Fruit fly (Drosophila melanogaster) whole organism, embryonic: Measurements from ENCODE around the gene CG14883.
A peak's percentile ranks its signal among the peaks of the same experiment; 100 is the strongest.

Experiments used
- Aef1 ChIP-seq: fragments of 200-800 bp; sonication (Bioruptor generic); IDR thresholded peaks from 3 replicates; pipeline ENCODE4 v1.3.6; 2022; ENCODE audit warnings: missing biosample characterization, missing genetic modification characterization
- CG10979 ChIP-seq: fragments of 200-800 bp; sonication (Bioruptor generic); optimal IDR thresholded peaks from 2 replicates; lab custom pipeline; 2018; ENCODE audit warnings: missing biosample characterization, mild to moderate bottlenecking, missing genetic modification characterization, moderate library complexity
- CG13123 ChIP-seq: fragments of 200-800 bp; sonication (Bioruptor generic); optimal IDR thresholded peaks from 2 replicates; lab custom pipeline; 2016; ENCODE audit warnings: missing biosample characterization, missing genetic modification characterization
- CG17186 ChIP-seq: fragments of 200-800 bp; sonication (Bioruptor generic); optimal IDR thresholded peaks from 3 replicates; lab custom pipeline; 2017; ENCODE audit warnings: missing biosample characterization, missing genetic modification reagents, missing genetic modification characterization
- CG2202 ChIP-seq: fragments of 200-800 bp; sonication (Bioruptor generic); optimal IDR thresholded peaks from 2 replicates; lab custom pipeline; 2018; ENCODE audit warnings: missing biosample characterization, mild to moderate bottlenecking, missing genetic modification characterization
- CG2875 ChIP-seq: fragments of 200-800 bp; sonication (Bioruptor generic); optimal IDR thresholded peaks from 2 replicates; lab custom pipeline; 2017; ENCODE audit warnings: missing biosample characterization, mild to moderate bottlenecking, missing genetic modification characterization, missing genetic modification reagents
- CG30020 ChIP-seq: fragments of 200-800 bp; optimal IDR thresholded peaks from 2 replicates; lab custom pipeline; 2019; ENCODE audit warnings: missing biosample characterization, mild to moderate bottlenecking, missing genetic modification characterization, moderate library complexity
- CG3163 ChIP-seq: fragments of 200-800 bp; sonication (Bioruptor generic); optimal IDR thresholded peaks from 3 replicates; lab custom pipeline; 2016; ENCODE audit warnings: missing biosample characterization, missing genetic modification characterization
- CG7372 ChIP-seq: fragments of 200-800 bp; sonication (Bioruptor generic); IDR thresholded peaks from 2 replicates; pipeline ENCODE4 v1.3.6; 2022; ENCODE audit warnings: missing biosample characterization, missing genetic modification characterization
- CG8944 ChIP-seq: fragments of 200-800 bp; sonication (Bioruptor generic); optimal IDR thresholded peaks from 3 replicates; lab custom pipeline; 2016; ENCODE audit warnings: missing biosample characterization, missing genetic modification characterization
- CG9817 ChIP-seq: fragments of 200-800 bp; sonication (Bioruptor generic); optimal IDR thresholded peaks from 2 replicates; lab custom pipeline; 2018; ENCODE audit warnings: missing biosample characterization, mild to moderate bottlenecking, missing genetic modification characterization, moderate library complexity
- E2f2 ChIP-seq: fragments of 200-800 bp; sonication (Bioruptor generic); IDR thresholded peaks from 2 replicates; pipeline ENCODE4 v1.3.6; 2022; ENCODE audit warnings: missing biosample characterization, missing genetic modification characterization
- Ets97D ChIP-seq: fragments of 200-800 bp; sonication (Bioruptor generic); optimal IDR thresholded peaks from 3 replicates; lab custom pipeline; 2016; ENCODE audit warnings: missing biosample characterization, missing genetic modification characterization
- HLH54F ChIP-seq: fragments of 200-800 bp; sonication (Bioruptor generic); optimal IDR thresholded peaks from 3 replicates; lab custom pipeline; 2016; ENCODE audit warnings: missing biosample characterization, missing genetic modification characterization
- Hr78 ChIP-seq, 2 experiments: fragments of 200-800 bp in 1 of 2; fragments of >200 bp in 1 of 2; sonication (Bioruptor generic) in 1 of 2; optimal IDR thresholded peaks; 2 replicates each; lab custom pipeline; 2017 to 2019; ENCODE audit warnings: missing biosample characterization in 2 of 2, missing genetic modification characterization in 2 of 2, mild to moderate bottlenecking in 1 of 2, moderate library complexity in 1 of 2
- Hsf ChIP-seq: fragments of 200-800 bp; sonication (Bioruptor generic); optimal IDR thresholded peaks from 3 replicates; lab custom pipeline; 2016; ENCODE audit warnings: missing biosample characterization, missing genetic modification characterization
- Med ChIP-seq: fragments of 200-800 bp; sonication (Bioruptor generic); peaks from one replicate; lab custom pipeline; 2016; ENCODE audit warnings: missing biosample characterization, missing genetic modification characterization, mild to moderate bottlenecking, inconsistent platforms, moderate library complexity
- Nf-YB ChIP-seq: fragments of 200-800 bp; sonication (Bioruptor generic); optimal IDR thresholded peaks from 3 replicates; lab custom pipeline; 2019; ENCODE audit warnings: missing biosample characterization, mild to moderate bottlenecking, missing genetic modification characterization, moderate library complexity
- Pdp1 ChIP-seq, 2 experiments: fragments of 200-800 bp; sonication (Bioruptor generic); optimal IDR thresholded peaks; 3 replicates each; lab custom pipeline; 2016; ENCODE audit warnings: missing biosample characterization in 2 of 2, missing genetic modification characterization in 2 of 2, mild to moderate bottlenecking in 1 of 2, moderate library complexity in 1 of 2
- Side ChIP-seq: fragments of 200-800 bp; sonication (Bioruptor generic); optimal IDR thresholded peaks from 2 replicates; lab custom pipeline; 2016; ENCODE audit warnings: missing biosample characterization, missing genetic modification characterization
- Six4 ChIP-seq: fragments of 200-800 bp; sonication (Bioruptor generic); optimal IDR thresholded peaks from 2 replicates; lab custom pipeline; 2016; ENCODE audit warnings: missing biosample characterization, missing genetic modification characterization
- Sox102F ChIP-seq: fragments of 200-800 bp; sonication (Bioruptor generic); optimal IDR thresholded peaks from 2 replicates; lab custom pipeline; 2018; ENCODE audit warnings: missing biosample characterization, mild to moderate bottlenecking, missing genetic modification characterization, moderate library complexity
- Vsx1 ChIP-seq: fragments of 200-800 bp; sonication (Bioruptor generic); optimal IDR thresholded peaks from 2 replicates; lab custom pipeline; 2017; ENCODE audit warnings: missing biosample characterization, mild to moderate bottlenecking, missing genetic modification characterization, missing genetic modification reagents
- chinmo ChIP-seq: fragments of 200-800 bp; sonication (Bioruptor generic); IDR thresholded peaks from 4 replicates; pipeline ENCODE4 v1.3.6; 2022; ENCODE audit warnings: missing biosample characterization, missing genetic modification characterization; ENCODE audit not compliant: partially characterized antibody
- ci ChIP-seq: fragments of 200-800 bp; sonication (Bioruptor generic); IDR thresholded peaks from 3 replicates; pipeline ENCODE4 v1.3.6; 2022; ENCODE audit warnings: missing biosample characterization, missing genetic modification characterization
- dm ChIP-seq: fragments of 200-800 bp; sonication (Bioruptor generic); optimal IDR thresholded peaks from 3 replicates; lab custom pipeline; 2016; ENCODE audit warnings: missing biosample characterization, missing genetic modification characterization
- dmrt99B ChIP-seq: fragments of 200-800 bp; sonication (Bioruptor generic); optimal IDR thresholded peaks from 2 replicates; lab custom pipeline; 2018; ENCODE audit warnings: missing biosample characterization, mild to moderate bottlenecking, missing genetic modification characterization, moderate library complexity
- dpn ChIP-seq, 2 experiments: fragments of 200-800 bp; sonication (Bioruptor generic); optimal IDR thresholded peaks; 3 replicates each; lab custom pipeline; 2016; ENCODE audit warnings: missing biosample characterization in 2 of 2, missing genetic modification characterization in 2 of 2
- eve ChIP-seq, 2 experiments: fragments of >200 bp; optimal IDR thresholded peaks; 2 replicates each; lab custom pipeline; 2017; ENCODE audit warnings: missing biosample characterization in 2 of 2, missing genetic modification characterization in 2 of 2
- fd96Cb ChIP-seq: fragments of 200-800 bp; sonication (Bioruptor generic); optimal IDR thresholded peaks from 2 replicates; lab custom pipeline; 2018; ENCODE audit warnings: missing biosample characterization, mild to moderate bottlenecking, missing genetic modification characterization, moderate library complexity
- gem ChIP-seq: fragments of 200-800 bp; sonication (Bioruptor generic); optimal IDR thresholded peaks from 2 replicates; lab custom pipeline; 2019; ENCODE audit warnings: missing biosample characterization, mild to moderate bottlenecking, missing genetic modification characterization, moderate library complexity
- ham ChIP-seq: fragments of 200-800 bp; sonication (Bioruptor generic); IDR thresholded peaks from 2 replicates; pipeline ENCODE4 v1.3.6; 2022; ENCODE audit warnings: missing biosample characterization, missing genetic modification characterization
- hkb ChIP-seq, 2 experiments: fragments of 200-800 bp in 1 of 2; fragments of >200 bp in 1 of 2; sonication (Bioruptor generic) in 1 of 2; IDR thresholded peaks in 1 of 2; optimal IDR thresholded peaks in 1 of 2; 2 replicates each; pipeline versions ENCODE4 v1.3.6 to Lab custom; 2017 to 2022; ENCODE audit warnings: missing biosample characterization in 1 of 2, missing genetic modification characterization in 1 of 2
- maf-S ChIP-seq: fragments of 200-800 bp; sonication (Bioruptor generic); optimal IDR thresholded peaks from 2 replicates; lab custom pipeline; 2016; ENCODE audit warnings: missing biosample characterization, missing genetic modification characterization
- oc ChIP-seq: fragments of 200-800 bp; sonication (Bioruptor generic); optimal IDR thresholded peaks from 2 replicates; lab custom pipeline; 2018; ENCODE audit warnings: missing biosample characterization, mild to moderate bottlenecking, missing genetic modification characterization, moderate library complexity
- row ChIP-seq: fragments of 200-800 bp; sonication (Bioruptor generic); IDR thresholded peaks from 3 replicates; pipeline ENCODE4 v1.3.6; 2022; ENCODE audit warnings: missing biosample characterization, missing genetic modification characterization
- sens ChIP-seq: fragments of 200-800 bp; sonication (Bioruptor generic); peaks from one replicate; lab custom pipeline; 2016; ENCODE audit warnings: missing biosample characterization, missing genetic modification characterization
- sens-2 ChIP-seq: fragments of 200-800 bp; sonication (Bioruptor generic); IDR thresholded peaks from 2 replicates; pipeline ENCODE4 v1.3.6; 2022; ENCODE audit warnings: missing biosample characterization, missing genetic modification characterization
- sna ChIP-seq: fragments of 200-800 bp; sonication (Bioruptor generic); IDR thresholded peaks from 2 replicates; pipeline ENCODE4 v1.3.6; 2022; ENCODE audit warnings: missing biosample characterization, missing genetic modification characterization; ENCODE audit not compliant: partially characterized antibody
- unc-4 ChIP-seq: fragments of 200-800 bp; sonication (Bioruptor generic); IDR thresholded peaks from 2 replicates; pipeline ENCODE4 v1.3.6; 2022; ENCODE audit warnings: missing biosample characterization, missing genetic modification characterization; ENCODE audit not compliant: partially characterized antibody

Gene CG14883

dm6 chr3R:16500919-16501851 lies 45.3 kb downstream of the CG14883 start, which contains the start of gene Decay (continued):
- no peak for TF ChIP-seq CG2875
- peak; percentile 89 for TF ChIP-seq sens (GFP tag; lab: Kevin White, UChicago)
- TF ChIP-seq Side: no peak
- TF ChIP-seq CG10979 (tag; lab: Kevin White, UChicago): peak; percentile 10
- TF ChIP-seq sens-2 (GFP tag; lab: Robert Waterston, UW): no peak
- TF ChIP-seq CG30020 (tag; lab: Kevin White, UChicago): no peak
- no peak for TF ChIP-seq HLH54F
- no peak for TF ChIP-seq CG7372
- peak in 1 of 2 experiments; percentile 75 for TF ChIP-seq eve (GFP tag; optimal IDR thresholded peaks at IDR 0.05; lab: Kevin White, UChicago)
- no peak for TF ChIP-seq Nf-YB (GFP tag; lab: Kevin White, UChicago)
- TF ChIP-seq CG17186 (GFP tag; lab: Kevin White, UChicago): no peak
- no peak for TF ChIP-seq ham
- peak; percentile 75 for TF ChIP-seq Med
- TF ChIP-seq CG2202 (tag; lab: Kevin White, UChicago): no peak
- TF ChIP-seq dpn (GFP tag; optimal IDR thresholded peaks at IDR 0.05; lab: Kevin White, UChicago): no peak
- TF ChIP-seq CG9817 (tag; lab: Kevin White, UChicago): no peak
- no peak for TF ChIP-seq oc (tag; lab: Kevin White, UChicago)
- TF ChIP-seq Hsf (GFP tag; lab: Kevin White, UChicago): peak; percentile 18
- TF ChIP-seq fd96Cb (tag; lab: Kevin White, UChicago): no peak
- TF ChIP-seq gem: peak; percentile 28
- no peak for TF ChIP-seq Pdp1 (GFP tag; optimal IDR thresholded peaks at IDR 0.05; lab: Kevin White, UChicago)
- no peak for TF ChIP-seq CG13123 (GFP tag; lab: Kevin White, UChicago)
- peak; percentile 70 for TF ChIP-seq CG3163 (GFP tag; lab: Kevin White, UChicago)
- peak; percentile 41 for TF ChIP-seq Ets97D (GFP tag; lab: Kevin White, UChicago)
- no peak for TF ChIP-seq unc-4 (GFP tag; lab: Robert Waterston, UW)
- no peak for TF ChIP-seq Aef1 (GFP tag; lab: Robert Waterston, UW)
- TF ChIP-seq dmrt99B (tag; lab: Kevin White, UChicago): peak; percentile 14
- peak; percentile 73; the same call in 1 of the 4 replicates for TF ChIP-seq chinmo (GFP tag; lab: Robert Waterston, UW)
- no peak for TF ChIP-seq Six4 (GFP tag; lab: Kevin White, UChicago)
- no peak for TF ChIP-seq E2f2 (GFP tag; lab: Robert Waterston, UW)
- TF ChIP-seq hkb (optimal IDR thresholded peaks at IDR 0.05; lab: Kevin White, UChicago): no peak
- TF ChIP-seq hkb (GFP tag; IDR thresholded peaks at IDR 0.05; lab: Robert Waterston, UW): peak; percentile 47; the same call in 1 of the 2 replicates
- TF ChIP-seq Sox102F (GFP tag; lab: Kevin White, UChicago): peak; percentile 30
- TF ChIP-seq ci (GFP tag; lab: Robert Waterston, UW): peak; percentile 50; the same call in 1 of the 3 replicates
- no peak for TF ChIP-seq Hr78 (GFP tag; optimal IDR thresholded peaks at IDR 0.05; lab: Kevin White, UChicago)
- peak; percentile 89 for TF ChIP-seq Vsx1 (GFP tag; lab: Kevin White, UChicago)
- TF ChIP-seq maf-S (GFP tag; lab: Kevin White, UChicago): no peak
- no peak for TF ChIP-seq dm
- TF ChIP-seq sna (GFP tag; lab: Robert Waterston, UW): 0 out of 2 replicates have a peak, but pooled peaks have one; percentile 22
- peak; percentile 23; the same call in 1 of the 3 replicates for TF ChIP-seq row (GFP tag; lab: Robert Waterston, UW)
- no peak for TF ChIP-seq CG8944 (GFP tag; lab: Kevin White, UChicago)
